Worm (Caenorhabditis elegans): ENCODE results near the gene pos-1.

DNA sequence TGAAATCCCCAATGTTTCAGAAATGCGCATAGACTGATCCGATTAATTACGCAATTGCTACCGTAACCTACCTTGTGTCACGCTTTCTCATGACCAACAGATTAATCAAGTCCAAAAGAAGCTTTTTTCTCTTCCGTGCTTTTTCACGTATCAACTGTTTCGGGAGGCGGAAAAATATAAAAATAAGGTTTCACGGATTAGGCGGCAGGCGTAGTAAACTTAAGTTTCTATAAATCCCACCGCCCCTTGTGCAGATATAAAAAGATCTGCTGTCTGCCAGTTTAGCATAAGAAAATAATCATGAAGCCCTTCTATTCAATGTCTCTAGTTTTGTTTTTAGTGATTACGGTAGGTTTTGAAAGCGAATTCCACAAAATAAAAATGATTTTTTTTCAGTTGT lies 26.8 kb upstream of the pos-1 start, which contains the start of gene gcy-7:
- TF ChIP-seq snpc-4 (tag; optimal IDR thresholded peaks at IDR 0.05) (no peak), fkh-10 (GFP tag; optimal IDR thresholded peaks at IDR 0.05) (no peak), aha-1 (tag; optimal IDR thresholded peaks at IDR 0.05) (no peak), zag-1 (tag; optimal IDR thresholded peaks at IDR 0.05) (no peak), ces-1 (GFP tag; optimal IDR thresholded peaks at IDR 0.05) (no peak), mep-1 (tag; optimal IDR thresholded peaks at IDR 0.05) (no peak)
